Fruit fly (Drosophila melanogaster): ENCODE data around the gene CG13613.

DNA sequence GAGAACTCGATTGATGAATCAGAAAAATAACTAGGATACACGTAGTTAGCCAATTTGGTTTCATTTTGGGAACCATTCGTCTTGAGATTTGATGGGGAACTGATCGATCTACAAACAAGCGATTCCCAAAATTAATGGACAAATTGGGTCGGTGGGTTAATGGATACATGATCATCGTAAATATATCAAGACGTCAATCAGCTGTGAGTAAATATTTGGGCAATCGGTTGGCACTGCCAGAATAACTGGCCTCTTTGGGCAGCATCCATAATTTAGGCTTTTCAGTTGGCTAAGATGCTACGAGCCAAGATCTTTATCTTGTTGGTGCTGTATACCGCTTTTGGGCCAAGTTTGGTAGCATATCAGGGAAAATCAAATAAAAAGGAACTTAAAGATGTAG, 2.7 kb downstream of the CG13613 start, which contains the start of the genes CG42812 and CG33341:
- TF ChIP-seq dac (GFP tag; optimal IDR thresholded peaks at IDR 0.05) = no peak
- no peak for TF ChIP-seq dsx (GFP tag; optimal IDR thresholded peaks at IDR 0.05; ENCODE audit: poor library complexity, severe bottlenecking)
- no peak for TF ChIP-seq CG11902 (GFP tag; optimal IDR thresholded peaks at IDR 0.05)
- TF ChIP-seq Met (GFP tag; optimal IDR thresholded peaks at IDR 0.05) = no peak
- no peak for TF ChIP-seq CG1621 (tag; optimal IDR thresholded peaks at IDR 0.05)
- no peak for TF ChIP-seq Eip75B (GFP tag; optimal IDR thresholded peaks at IDR 0.05)

Measured in whole organism, prepupa.